Fruit fly (Drosophila melanogaster) whole organism, embryonic: ENCODE measurements around the gene Psa.

Experiments used
- Atf-2 ChIP-seq: fragments of 200-800 bp; sonication (Bioruptor generic); optimal IDR thresholded peaks from 2 replicates; lab custom pipeline; 2016; ENCODE audit warnings: missing biosample characterization, missing genetic modification characterization
- CG10147 ChIP-seq: fragments of 200-800 bp; sonication (Bioruptor generic); optimal IDR thresholded peaks from 2 replicates; lab custom pipeline; 2019; ENCODE audit warnings: missing biosample characterization, mild to moderate bottlenecking, missing genetic modification characterization, moderate library complexity
- CG12236 ChIP-seq: fragments of 200-800 bp; sonication (Bioruptor generic); optimal IDR thresholded peaks from 2 replicates; lab custom pipeline; 2016; ENCODE audit warnings: missing biosample characterization, missing genetic modification characterization
- CG12744 ChIP-seq: fragments of 200-800 bp; sonication (Bioruptor generic); optimal IDR thresholded peaks from 2 replicates; lab custom pipeline; 2016; ENCODE audit warnings: missing biosample characterization, missing genetic modification characterization
- CG13424 ChIP-seq: fragments of 200-800 bp; sonication (Bioruptor generic); optimal IDR thresholded peaks from 2 replicates; lab custom pipeline; 2019; ENCODE audit warnings: missing biosample characterization, mild to moderate bottlenecking, missing genetic modification characterization, moderate library complexity
- CG14014 ChIP-seq: fragments of 200-800 bp; sonication (Bioruptor generic); IDR thresholded peaks from 2 replicates; pipeline ENCODE4 v1.3.6; 2022; ENCODE audit warnings: missing biosample characterization, missing genetic modification characterization
- CG14050 ChIP-seq: fragments of 200-800 bp; sonication (Bioruptor generic); IDR thresholded peaks from 3 replicates; pipeline ENCODE4 v1.3.6; 2022; ENCODE audit warnings: missing biosample characterization, missing genetic modification characterization
- CG15011 ChIP-seq: fragments of 200-800 bp; sonication (Bioruptor generic); optimal IDR thresholded peaks from 3 replicates; lab custom pipeline; 2018; ENCODE audit warnings: missing biosample characterization, mild to moderate bottlenecking, missing genetic modification characterization
- CG15601 ChIP-seq: fragments of 200-800 bp; sonication (Bioruptor generic); optimal IDR thresholded peaks from 3 replicates; lab custom pipeline; 2019; ENCODE audit warnings: missing biosample characterization, mild to moderate bottlenecking, missing genetic modification characterization, moderate library complexity
- CG17912 ChIP-seq: fragments of 200-800 bp; sonication (Bioruptor generic); optimal IDR thresholded peaks from 2 replicates; lab custom pipeline; 2018; ENCODE audit warnings: missing biosample characterization, mild to moderate bottlenecking, missing genetic modification characterization
- CG18764 ChIP-seq: fragments of 200-800 bp; sonication (Bioruptor generic); optimal IDR thresholded peaks from 3 replicates; lab custom pipeline; 2016; ENCODE audit warnings: missing biosample characterization, missing genetic modification characterization
- CG30403 ChIP-seq: fragments of 200-800 bp; sonication (Bioruptor generic); optimal IDR thresholded peaks from 3 replicates; lab custom pipeline; 2016; ENCODE audit warnings: missing biosample characterization, missing genetic modification characterization
- CG3065 ChIP-seq: fragments of 200-800 bp; sonication (Bioruptor generic); optimal IDR thresholded peaks from 2 replicates; lab custom pipeline; 2016; ENCODE audit warnings: missing biosample characterization, missing genetic modification characterization
- CG34376 ChIP-seq: fragments of 200-800 bp; sonication (Bioruptor generic); optimal IDR thresholded peaks from 2 replicates; lab custom pipeline; 2018; ENCODE audit warnings: missing biosample characterization, mild to moderate bottlenecking, missing genetic modification characterization
- CG6791 ChIP-seq: fragments of 200-800 bp; sonication (Bioruptor generic); IDR thresholded peaks from 3 replicates; pipeline ENCODE4 v1.3.6; 2022; ENCODE audit warnings: missing biosample characterization, missing genetic modification characterization; ENCODE audit not compliant: partially characterized antibody
- CG8290 ChIP-seq, 3 experiments: fragments of 200-800 bp; sonication (Bioruptor generic); optimal IDR thresholded peaks; 2 replicates each; lab custom pipeline; 2016 to 2019; ENCODE audit warnings: missing biosample characterization in 3 of 3, missing genetic modification characterization in 3 of 3, mild to moderate bottlenecking in 2 of 3, moderate library complexity in 1 of 3
- CG8924 ChIP-seq: fragments of 200-800 bp; optimal IDR thresholded peaks from 3 replicates; lab custom pipeline; 2019; ENCODE audit warnings: missing biosample characterization, mild to moderate bottlenecking, missing genetic modification characterization, moderate library complexity
- CrebB ChIP-seq: fragments of 200-800 bp; sonication (Bioruptor generic); optimal IDR thresholded peaks from 3 replicates; lab custom pipeline; 2018; ENCODE audit warnings: missing biosample characterization, mild to moderate bottlenecking, missing genetic modification characterization
- D ChIP-seq, 2 experiments: fragments of 200-800 bp in 1 of 2; fragments of >200 bp in 1 of 2; sonication (Bioruptor generic) in 1 of 2; optimal IDR thresholded peaks; 2 replicates in 1 of 2; 3 replicates in 1 of 2; lab custom pipeline; 2017; ENCODE audit warnings: mild to moderate bottlenecking in 1 of 2, missing biosample characterization in 1 of 2, missing genetic modification characterization in 1 of 2, missing genetic modification reagents in 1 of 2
- Dek ChIP-seq: fragments of 200-800 bp; sonication (Bioruptor generic); optimal IDR thresholded peaks from 3 replicates; lab custom pipeline; 2019; ENCODE audit warnings: missing biosample characterization, mild to moderate bottlenecking, missing genetic modification characterization, moderate library complexity
- ERR ChIP-seq: fragments of 200-800 bp; sonication (Bioruptor generic); optimal IDR thresholded peaks from 2 replicates; lab custom pipeline; 2016; ENCODE audit warnings: missing biosample characterization, missing genetic modification characterization
- Fer1 ChIP-seq: fragments of 200-800 bp; sonication (Bioruptor generic); optimal IDR thresholded peaks from 2 replicates; lab custom pipeline; 2017; ENCODE audit warnings: missing biosample characterization, mild to moderate bottlenecking, missing genetic modification characterization
- GATAe ChIP-seq: fragments of 200-800 bp; sonication (Bioruptor generic); conservative IDR thresholded peaks from 2 replicates; pipeline ENCODE4 v1.3.6; 2022; ENCODE audit warnings: missing biosample characterization, missing genetic modification characterization
- HLH3B ChIP-seq: fragments of 200-800 bp; sonication (Bioruptor generic); IDR thresholded peaks from 2 replicates; pipeline ENCODE4 v1.3.6; 2022; ENCODE audit warnings: missing biosample characterization, missing genetic modification characterization
- Hand ChIP-seq: fragments of 200-800 bp; sonication (Bioruptor generic); optimal IDR thresholded peaks from 2 replicates; lab custom pipeline; 2017; ENCODE audit warnings: mild to moderate bottlenecking, missing biosample characterization, missing genetic modification reagents, missing genetic modification characterization
- Hmx ChIP-seq: fragments of 200-800 bp; sonication (Bioruptor generic); optimal IDR thresholded peaks from 2 replicates; lab custom pipeline; 2016; ENCODE audit warnings: missing biosample characterization, missing genetic modification characterization
- Lpt ChIP-seq: fragments of >200 bp; optimal IDR thresholded peaks from 2 replicates; lab custom pipeline; 2018; ENCODE audit warnings: missing biosample characterization, missing genetic modification characterization
- Oli ChIP-seq: fragments of 200-800 bp; sonication (Bioruptor generic); optimal IDR thresholded peaks from 2 replicates; lab custom pipeline; 2018; ENCODE audit warnings: missing biosample characterization, mild to moderate bottlenecking, missing genetic modification characterization, moderate library complexity
- Opbp ChIP-seq: fragments of 200-800 bp; sonication (Bioruptor generic); IDR thresholded peaks from 3 replicates; pipeline ENCODE4 v1.3.6; 2022; ENCODE audit warnings: missing biosample characterization, missing genetic modification characterization; ENCODE audit not compliant: partially characterized antibody
- Stat92E ChIP-seq, 3 experiments: fragments of >200 bp in 2 of 3; fragments of 200-800 bp in 1 of 3; sonication (Bioruptor generic) in 1 of 3; optimal IDR thresholded peaks; 2 replicates each; lab custom pipeline; 2017 to 2019; ENCODE audit warnings: missing biosample characterization in 3 of 3, missing genetic modification characterization in 3 of 3, mild to moderate bottlenecking in 1 of 3, moderate library complexity in 1 of 3
- Tbp ChIP-seq: fragments of >200 bp; optimal IDR thresholded peaks from 2 replicates; lab custom pipeline; 2018; ENCODE audit warnings: missing biosample characterization, missing genetic modification characterization
- Trl ChIP-seq, 3 experiments: fragments of >200 bp in 2 of 3; fragments of 200-800 bp in 1 of 3; sonication (Bioruptor generic) in 1 of 3; optimal IDR thresholded peaks; 2 replicates in 1 of 3; 3 replicates in 2 of 3; lab custom pipeline; 2016 to 2017; ENCODE audit warnings: missing biosample characterization in 1 of 3, missing genetic modification characterization in 1 of 3
- Vsx1 ChIP-seq: fragments of 200-800 bp; sonication (Bioruptor generic); optimal IDR thresholded peaks from 2 replicates; lab custom pipeline; 2017; ENCODE audit warnings: missing biosample characterization, mild to moderate bottlenecking, missing genetic modification characterization, missing genetic modification reagents
- ara ChIP-seq: fragments of 200-800 bp; sonication (Bioruptor generic); IDR thresholded peaks from 2 replicates; pipeline ENCODE4 v1.3.6; 2022; ENCODE audit warnings: missing biosample characterization, missing genetic modification characterization
- ase ChIP-seq: fragments of 200-800 bp; sonication (Bioruptor generic); IDR thresholded peaks from 3 replicates; pipeline ENCODE4 v1.3.6; 2022; ENCODE audit warnings: missing biosample characterization, missing genetic modification characterization
- ind ChIP-seq: fragments of 200-800 bp; sonication (Bioruptor generic); optimal IDR thresholded peaks from 3 replicates; lab custom pipeline; 2016; ENCODE audit warnings: missing biosample characterization, missing genetic modification characterization
- mam ChIP-seq: fragments of 200-800 bp; sonication (Bioruptor generic); optimal IDR thresholded peaks from 3 replicates; lab custom pipeline; 2016; ENCODE audit warnings: missing biosample characterization, missing genetic modification characterization
- mld ChIP-seq: fragments of 200-800 bp; sonication (Bioruptor generic); IDR thresholded peaks from 3 replicates; pipeline ENCODE4 v1.3.6; 2022; ENCODE audit warnings: missing biosample characterization, missing genetic modification characterization; ENCODE audit not compliant: partially characterized antibody
- nerfin-1 ChIP-seq: fragments of 200-800 bp; sonication (Bioruptor generic); optimal IDR thresholded peaks from 3 replicates; lab custom pipeline; 2019; ENCODE audit warnings: missing biosample characterization, mild to moderate bottlenecking, missing genetic modification characterization, moderate library complexity
- odd ChIP-seq: fragments of 200-800 bp; sonication (Bioruptor generic); optimal IDR thresholded peaks from 2 replicates; lab custom pipeline; 2017; ENCODE audit warnings: missing biosample characterization, mild to moderate bottlenecking, missing genetic modification characterization
- schlank ChIP-seq: fragments of 200-800 bp; sonication (Bioruptor generic); optimal IDR thresholded peaks from 2 replicates; lab custom pipeline; 2018; ENCODE audit warnings: missing biosample characterization, mild to moderate bottlenecking, missing genetic modification characterization
- sim ChIP-seq: fragments of 200-800 bp; sonication (Bioruptor generic); IDR thresholded peaks from 2 replicates; pipeline ENCODE4 v1.3.6; 2022; ENCODE audit warnings: missing biosample characterization, missing genetic modification characterization
- sisA ChIP-seq: fragments of 200-800 bp; sonication (Bioruptor generic); IDR thresholded peaks from 2 replicates; pipeline ENCODE4 v1.3.6; 2022; ENCODE audit warnings: missing biosample characterization, missing genetic modification characterization
- sob ChIP-seq: fragments of 200-800 bp; sonication (Bioruptor generic); IDR thresholded peaks from 2 replicates; pipeline ENCODE4 v1.3.6; 2022; ENCODE audit warnings: missing biosample characterization, missing genetic modification characterization
- tna ChIP-seq: fragments of 200-800 bp; sonication (Bioruptor generic); IDR thresholded peaks from 2 replicates; pipeline ENCODE4 v1.3.6; 2022; ENCODE audit warnings: missing biosample characterization, missing genetic modification characterization; ENCODE audit not compliant: partially characterized antibody
- trem ChIP-seq: fragments of 200-800 bp; optimal IDR thresholded peaks from 3 replicates; lab custom pipeline; 2019; ENCODE audit warnings: missing biosample characterization, mild to moderate bottlenecking, missing genetic modification characterization, moderate library complexity
- ttk ChIP-seq: fragments of 200-800 bp; sonication (Bioruptor generic); IDR thresholded peaks from 2 replicates; pipeline ENCODE4 v2.1.2; 2022; ENCODE audit warnings: missing biosample characterization, missing genetic modification characterization

Psa gene

dm6 chr3L:1515820-1516540 is 13.3 kb downstream of the Psa start (continued):
- TF ChIP-seq CG10147 (no peak), odd (GFP tag; lab: Kevin White, UChicago) (peak; percentile 62), ase (GFP tag; lab: Robert Waterston, UW) (0 out of 3 replicates have a peak, but pooled peaks have one; percentile 5), mld (GFP tag; lab: Robert Waterston, UW) (no peak), ERR (GFP tag; lab: Kevin White, UChicago) (no peak), sim (0 out of 2 replicates have a peak, but pooled peaks have one; percentile 6), Dek (tag; lab: Kevin White, UChicago) (peak; percentile 47), trem (tag; lab: Kevin White, UChicago) (peak; percentile 56), sob (GFP tag; lab: Robert Waterston, UW) (peak; percentile 50; the same call in 1 of the 2 replicates), ara (peak; percentile 72), tna (GFP tag; lab: Robert Waterston, UW) (no peak), CG12236 (GFP tag; lab: Kevin White, UChicago) (peak; percentile 60), HLH3B (GFP tag; lab: Robert Waterston, UW) (peak; percentile 53; the same call in 1 of the 2 replicates), CG17912 (no peak), CG3065 (GFP tag; lab: Kevin White, UChicago) (no peak), Stat92E (GFP tag; optimal IDR thresholded peaks at IDR 0.05; lab: Kevin White, UChicago) (peak in 1 of 3 experiments; percentile 30), CG18764 (GFP tag; lab: Kevin White, UChicago) (peak; percentile 33), ttk (GFP tag; lab: Robert Waterston, UW) (peak; percentile 53), Hmx (GFP tag; lab: Kevin White, UChicago) (peak; percentile 38), CG15601 (tag; lab: Kevin White, UChicago) (peak; percentile 82), CG13424 (tag; lab: Kevin White, UChicago) (peak; percentile 76), ind (GFP tag; lab: Kevin White, UChicago) (peak; percentile 78), Fer1 (GFP tag; lab: Kevin White, UChicago) (peak; percentile 13), CG15011 (peak; percentile 11), CG8290 (GFP tag; optimal IDR thresholded peaks at IDR 0.05; lab: Kevin White, UChicago) (peak; percentile 33), CG8290 (tag; optimal IDR thresholded peaks at IDR 0.05; lab: Kevin White, UChicago) (peak; percentile 36 to 40), Opbp (GFP tag; lab: Robert Waterston, UW) (no peak), CG12744 (GFP tag; lab: Kevin White, UChicago) (peak; percentile 16), Atf-2 (GFP tag; lab: Kevin White, UChicago) (peak; percentile 74), CG14014 (GFP tag; lab: Robert Waterston, UW) (peak; percentile 49; the same call in 1 of the 2 replicates), CG30403 (peak; percentile 85), schlank (tag; lab: Kevin White, UChicago) (no peak), CrebB (tag; lab: Kevin White, UChicago) (peak; percentile 3), CG34376 (GFP tag; lab: Kevin White, UChicago) (no peak), D (optimal IDR thresholded peaks at IDR 0.05; lab: Kevin White, UChicago) (no peak), D (GFP tag; optimal IDR thresholded peaks at IDR 0.05; lab: Kevin White, UChicago) (peak; percentile 80), mam (GFP tag; lab: Kevin White, UChicago) (peak; percentile 59), Tbp (GFP tag; lab: Kevin White, UChicago) (no peak), Oli (peak; percentile 82), Hand (GFP tag; lab: Kevin White, UChicago) (no peak), CG14050 (GFP tag; lab: Robert Waterston, UW) (no peak), GATAe (GFP tag; lab: Robert Waterston, UW) (no peak), Trl (optimal IDR thresholded peaks at IDR 0.05; lab: Kevin White, UChicago) (peak; percentile 18 to 37), Trl (GFP tag; optimal IDR thresholded peaks at IDR 0.05; lab: Kevin White, UChicago) (peak; percentile 61), sisA (GFP tag; lab: Robert Waterston, UW) (peak; percentile 78), CG8924 (tag; lab: Kevin White, UChicago) (peak; percentile 81), Lpt (no peak), nerfin-1 (peak; percentile 70), CG6791 (GFP tag; lab: Robert Waterston, UW) (no peak), Vsx1 (GFP tag; lab: Kevin White, UChicago) (peak; percentile 1)
